Worm (Caenorhabditis elegans) whole organism, L2 larva: ENCODE results near the gene mes-4.

ENCODE experiments used
- ama-1 ChIP-seq: fragments of 150-350 bp; optimal IDR thresholded peaks from 2 replicates; lab custom pipeline; 2018; ENCODE audit warnings: inconsistent platforms
- lin-13 ChIP-seq: fragments of 150-350 bp; optimal IDR thresholded peaks from 2 replicates; lab custom pipeline; 2014; ENCODE audit warnings: missing biosample characterization, missing genetic modification reagents, missing genetic modification characterization
- mdl-1 ChIP-seq, 2 experiments: fragments of 150-350 bp in 1 of 2; sonication (generic microtip) in 1 of 2; optimal IDR thresholded peaks; 2 replicates each; lab custom pipeline; 2017; ENCODE audit warnings: missing biosample characterization in 2 of 2, missing genetic modification characterization in 2 of 2
- nhr-11 ChIP-seq: fragments of 150-350 bp; optimal IDR thresholded peaks from 2 replicates; lab custom pipeline; 2014; ENCODE audit warnings: missing biosample characterization, missing genetic modification characterization
- nhr-77 ChIP-seq: fragments of 150-350 bp; optimal IDR thresholded peaks from 2 replicates; lab custom pipeline; 2014; ENCODE audit warnings: missing biosample characterization, missing genetic modification characterization
- peb-1 ChIP-seq: fragments of 150-350 bp; optimal IDR thresholded peaks from 2 replicates; lab custom pipeline; 2014; ENCODE audit warnings: missing biosample characterization, missing genetic modification characterization
- skn-1 ChIP-seq: sonication (generic microtip); optimal IDR thresholded peaks from 2 replicates; lab custom pipeline; 2017; ENCODE audit warnings: missing biosample characterization, missing genetic modification characterization
- unc-62 ChIP-seq: fragments of 150-350 bp; optimal IDR thresholded peaks from 2 replicates; lab custom pipeline; 2014; ENCODE audit warnings: missing biosample characterization, missing genetic modification reagents, missing genetic modification characterization
- ztf-11 ChIP-seq: sonication (generic microtip); optimal IDR thresholded peaks from 2 replicates; lab custom pipeline; 2017; ENCODE audit warnings: missing biosample characterization, missing genetic modification characterization

- TF ChIP-seq peb-1 (tag; lab: Kevin White, UChicago) (no peak), nhr-77 (tag; lab: Kevin White, UChicago) (no peak), nhr-11 (no peak), ama-1 (lab: Kevin White, UChicago) (no peak), mdl-1 (tag; optimal IDR thresholded peaks at IDR 0.05; lab: Kevin White, UChicago) (no peak), ztf-11 (no peak), skn-1 (tag; lab: Kevin White, UChicago) (no peak), lin-13 (GFP tag; lab: Kevin White, UChicago) (no peak), unc-62 (GFP tag; lab: Kevin White, UChicago) (no peak)
These were observed at the start of gene mes-4 for ce11 chrV:13437473-13438074.
